Worm (Caenorhabditis elegans): Measurements from ENCODE around the gene ccch-3.

- TF ChIP-seq nfya-1 (tag; optimal IDR thresholded peaks at IDR 0.05) (no peak), ama-1 (optimal IDR thresholded peaks at IDR 0.05) (no peak), sox-4 (tag; optimal IDR thresholded peaks at IDR 0.05) (no peak), madf-2 (tag; optimal IDR thresholded peaks at IDR 0.05) (no peak), eyg-1 (tag; optimal IDR thresholded peaks at IDR 0.05) (no peak), che-1 (tag; optimal IDR thresholded peaks at IDR 0.05) (no peak), ttx-3 (tag; optimal IDR thresholded peaks at IDR 0.05) (no peak), unc-55 (GFP tag; optimal IDR thresholded peaks at IDR 0.05) (no peak), fkh-10 (GFP tag; optimal IDR thresholded peaks at IDR 0.05) (no peak), pha-4 (tag; optimal IDR thresholded peaks at IDR 0.05) (no peak), gmeb-2 (tag; optimal IDR thresholded peaks at IDR 0.05) (no peak), ref-2 (tag; optimal IDR thresholded peaks at IDR 0.05) (no peak), odd-2 (tag; optimal IDR thresholded peaks at IDR 0.05) (no peak)
Measured at ce11 chrV:12704077-12704476, 44.6 kb upstream of the ccch-3 start, which contains the start of gene R11D1.1.

Data from whole organism, late embryonic.